Worm (Caenorhabditis elegans): ENCODE data around the gene arrd-1.

ce11 chrII:602969-603368 lies 24.3 kb upstream of the arrd-1 start:
- TF ChIP-seq ham-2 (GFP tag; optimal IDR thresholded peaks at IDR 0.05) (no peak), ceh-43 (GFP tag; optimal IDR thresholded peaks at IDR 0.05) (no peak), elt-3 (tag; optimal IDR thresholded peaks at IDR 0.05) (no peak)
